Fruit fly (Drosophila melanogaster) whole organism, prepupa: ENCODE measurements around the gene CG4968.

Experiments
- Blimp-1 ChIP-seq: fragments of 200-800 bp; sonication (Bioruptor generic); optimal IDR thresholded peaks from 3 replicates; lab custom pipeline; 2017; ENCODE audit warnings: missing biosample characterization, missing genetic modification characterization, mild to moderate bottlenecking, moderate library complexity, missing genetic modification reagents
- CG11762 ChIP-seq: fragments of 200-800 bp; sonication (Bioruptor generic); optimal IDR thresholded peaks from 3 replicates; lab custom pipeline; 2016; ENCODE audit warnings: missing biosample characterization, missing genetic modification characterization; ENCODE audit not compliant: insufficient read depth
- CG1621 ChIP-seq: fragments of 200-800 bp; sonication (Bioruptor generic); optimal IDR thresholded peaks from 3 replicates; lab custom pipeline; 2018; ENCODE audit warnings: missing biosample characterization, mild to moderate bottlenecking, missing genetic modification characterization
- CG32006 ChIP-seq: fragments of 200-800 bp; sonication (Bioruptor generic); optimal IDR thresholded peaks from 3 replicates; lab custom pipeline; 2017; ENCODE audit warnings: missing biosample characterization, mild to moderate bottlenecking, missing genetic modification characterization
- CG6808 ChIP-seq: fragments of 200-800 bp; sonication (Bioruptor generic); optimal IDR thresholded peaks from 3 replicates; lab custom pipeline; 2017; ENCODE audit warnings: missing biosample characterization, missing genetic modification characterization, mild to moderate bottlenecking, moderate library complexity, missing genetic modification reagents
- CG8319 ChIP-seq: fragments of 200-800 bp; sonication (Bioruptor generic); optimal IDR thresholded peaks from 3 replicates; lab custom pipeline; 2016; ENCODE audit warnings: missing biosample characterization, missing genetic modification characterization
- Gug ChIP-seq: fragments of 200-800 bp; sonication (Bioruptor generic); IDR thresholded peaks from 2 replicates; pipeline ENCODE4 v1.3.6; 2022; ENCODE audit warnings: missing biosample characterization, missing genetic modification characterization
- Hr39 ChIP-seq: fragments of 200-800 bp; sonication (Bioruptor generic); optimal IDR thresholded peaks from 2 replicates; lab custom pipeline; 2016; ENCODE audit warnings: missing biosample characterization, missing genetic modification characterization
- eg ChIP-seq: fragments of 200-800 bp; sonication (Bioruptor generic); IDR thresholded peaks from 3 replicates; pipeline ENCODE4 v1.3.6; 2022; ENCODE audit warnings: missing biosample characterization, missing genetic modification characterization
- topi ChIP-seq: fragments of 200-800 bp; sonication (Bioruptor generic); optimal IDR thresholded peaks from 3 replicates; lab custom pipeline; 2016; ENCODE audit warnings: missing biosample characterization, missing genetic modification characterization

DNA sequence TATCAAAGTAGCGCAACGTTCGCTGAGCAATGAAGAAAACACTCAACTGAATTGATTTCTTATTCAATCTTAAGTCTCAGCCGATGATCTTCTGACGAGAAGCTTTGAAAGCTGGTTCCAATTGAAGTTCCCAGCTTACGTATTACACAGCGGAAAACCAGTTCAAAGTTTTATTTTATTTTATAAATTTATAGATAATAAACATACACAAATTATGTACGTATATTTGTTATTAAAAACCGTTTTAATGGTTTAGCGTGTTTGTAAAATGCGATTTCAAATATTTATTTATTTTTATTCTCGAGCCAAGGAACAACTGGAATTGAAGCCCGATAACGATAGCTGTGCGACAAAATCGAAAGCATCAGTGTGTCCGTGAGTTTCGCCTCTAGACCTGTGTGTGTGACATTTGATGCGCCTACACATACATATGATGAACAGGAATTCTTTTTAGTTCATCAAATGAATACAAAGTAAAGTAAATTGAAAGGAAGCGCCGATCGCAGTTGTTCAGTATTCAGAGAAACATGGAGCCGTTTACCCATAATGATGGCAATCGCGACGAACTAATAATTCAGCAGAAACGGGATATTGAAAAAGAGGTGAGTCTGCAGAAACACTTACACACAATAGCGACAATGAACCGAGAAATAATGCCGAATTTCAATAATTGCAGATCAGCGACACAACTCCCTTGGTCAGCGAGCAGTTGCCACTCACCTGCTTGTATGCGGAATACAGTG is at the start of gene CG4968, which contains the start of gene CG5390:
- TF ChIP-seq Gug (GFP tag; lab: Robert Waterston, UW) (peak; percentile 63), topi (GFP tag; lab: Kevin White, UChicago) (peak; percentile 66), Blimp-1 (GFP tag; lab: Kevin White, UChicago) (peak; percentile 56), CG8319 (GFP tag; lab: Kevin White, UChicago) (no peak), CG11762 (GFP tag; lab: Kevin White, UChicago) (peak; percentile 36), CG6808 (GFP tag; lab: Kevin White, UChicago) (peak; percentile 65), CG1621 (no peak), Hr39 (GFP tag; lab: Kevin White, UChicago) (no peak), eg (GFP tag; lab: Robert Waterston, UW) (no peak; the same call in 2 of the 3 replicates), CG32006 (GFP tag; lab: Kevin White, UChicago) (no peak)
